Fruit fly (Drosophila melanogaster) whole organism: ENCODE data around the gene CG9902.

Source experiments
- CG8478 ChIP-seq: fragments of >200 bp; optimal IDR thresholded peaks from 2 replicates; lab custom pipeline; 2018; ENCODE audit warnings: inconsistent platforms
- Dll ChIP-seq: fragments of >200 bp; optimal IDR thresholded peaks from 2 replicates; lab custom pipeline; 2017
- EcR ChIP-seq, 2 experiments: fragments of >200 bp; optimal IDR thresholded peaks; 2 replicates each; lab custom pipeline; 2017; ENCODE audit warnings: missing biosample characterization in 2 of 2, missing genetic modification characterization in 2 of 2, missing genetic modification reagents in 2 of 2
- pan ChIP-seq: fragments of >200 bp; optimal IDR thresholded peaks from 2 replicates; lab custom pipeline; 2017
- psq ChIP-seq: fragments of >200 bp; optimal IDR thresholded peaks from 2 replicates; lab custom pipeline; 2017
- usp ChIP-seq: fragments of >200 bp; optimal IDR thresholded peaks from 2 replicates; lab custom pipeline; 2017; ENCODE audit warnings: missing biosample characterization, missing genetic modification characterization, mixed read lengths

CG9902 gene

dm6 chrX:16579978-16580377 is 32.7 kb upstream of the CG9902 start:
- TF ChIP-seq psq (no peak), EcR (GFP tag; optimal IDR thresholded peaks at IDR 0.05; lab: Kevin White, UChicago) (no peak), Dll (lab: Kevin White, UChicago) (no peak), usp (GFP tag; lab: Kevin White, UChicago) (no peak), pan (lab: Kevin White, UChicago) (no peak), CG8478 (no peak)

dm6 chrX:16575097-16575496 is 27.8 kb upstream of the CG9902 start:
- TF ChIP-seq pan (lab: Kevin White, UChicago): no peak
- no peak for TF ChIP-seq Dll (lab: Kevin White, UChicago)
- TF ChIP-seq CG8478: no peak
- no peak for TF ChIP-seq EcR (GFP tag; optimal IDR thresholded peaks at IDR 0.05; lab: Kevin White, UChicago)
- no peak for TF ChIP-seq usp (GFP tag; lab: Kevin White, UChicago)
- no peak for TF ChIP-seq psq

DNA sequence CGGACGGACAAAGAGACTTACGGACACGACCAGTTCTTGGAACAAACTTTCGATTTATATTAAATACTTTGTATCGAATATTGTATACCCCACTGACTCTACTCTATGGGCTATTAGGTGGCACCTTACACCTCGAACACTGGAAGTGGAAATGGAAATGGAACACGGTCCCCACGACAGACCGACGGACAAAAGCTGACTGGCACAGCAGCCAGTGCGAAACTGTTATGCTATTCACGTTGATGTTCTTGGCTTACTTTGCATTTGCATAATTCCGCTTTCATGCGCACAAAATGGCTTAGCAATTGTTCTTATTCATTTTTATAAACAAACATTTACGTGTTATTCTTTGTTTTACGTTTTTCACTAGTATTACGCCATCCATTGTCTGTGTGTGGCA is 26.8 kb upstream of the CG9902 start:
- TF ChIP-seq Dll (lab: Kevin White, UChicago): no peak
- TF ChIP-seq EcR (GFP tag; optimal IDR thresholded peaks at IDR 0.05; lab: Kevin White, UChicago): no peak
- no peak for TF ChIP-seq usp (GFP tag; lab: Kevin White, UChicago)
- TF ChIP-seq psq: no peak
- TF ChIP-seq pan (lab: Kevin White, UChicago): no peak
- TF ChIP-seq CG8478: no peak

- TF ChIP-seq usp (GFP tag; lab: Kevin White, UChicago): no peak
Observed at dm6 chrX:16573659-16574058, 26.3 kb upstream of the CG9902 start.

DNA sequence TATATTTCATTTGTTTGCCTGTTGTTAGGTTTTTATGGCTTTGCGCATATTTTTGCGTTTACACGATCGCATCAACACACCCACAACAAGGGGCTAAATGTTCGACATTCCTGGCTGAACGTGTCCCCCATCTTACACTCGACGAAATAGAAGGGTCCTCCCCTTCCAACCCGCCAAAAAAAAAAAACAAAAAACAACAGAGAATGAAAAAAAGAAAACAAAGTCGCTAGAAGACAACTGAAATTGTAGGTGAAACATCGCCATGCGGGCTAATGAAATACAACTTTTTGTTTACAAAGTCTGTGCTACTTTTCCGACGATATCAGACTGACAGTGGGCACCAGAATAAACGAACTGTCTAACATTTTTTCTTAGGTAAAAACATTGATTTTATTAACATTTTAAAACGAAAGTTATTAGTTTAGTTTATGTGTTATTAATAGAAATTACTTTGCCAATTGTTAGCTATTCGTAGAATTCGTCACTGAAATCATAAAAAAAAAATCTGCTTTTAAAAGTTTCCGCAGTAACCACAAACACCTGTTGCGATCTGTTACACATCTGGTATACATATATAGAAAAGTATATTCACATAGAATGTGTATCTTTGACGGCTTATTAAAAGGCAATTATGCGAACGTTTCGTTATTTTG is 23.4 kb upstream of the CG9902 start:
- TF ChIP-seq Dll (lab: Kevin White, UChicago) (no peak), CG8478 (no peak), psq (no peak), pan (lab: Kevin White, UChicago) (no peak), usp (GFP tag; lab: Kevin White, UChicago) (no peak), EcR (GFP tag; optimal IDR thresholded peaks at IDR 0.05; lab: Kevin White, UChicago) (no peak)

DNA sequence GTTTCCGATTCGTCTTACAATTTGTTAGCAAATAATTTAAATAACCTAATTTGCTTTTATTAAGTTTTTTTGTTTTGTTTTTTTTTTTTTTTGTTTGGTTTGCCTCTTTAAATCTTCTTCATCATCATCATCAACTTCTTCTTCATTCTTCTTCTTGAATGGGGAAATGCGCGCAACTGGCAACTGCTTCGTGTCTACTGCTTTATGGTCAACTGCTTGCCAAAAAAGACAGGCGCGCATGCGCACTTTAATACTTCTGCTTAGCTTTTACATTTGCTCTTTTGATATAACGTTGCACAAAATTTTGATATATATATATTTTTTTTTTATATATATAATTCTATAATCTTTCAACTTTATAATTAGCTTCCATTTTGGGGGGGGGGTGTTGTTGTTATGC is 18.1 kb upstream of the CG9902 start:
- TF ChIP-seq EcR (GFP tag; optimal IDR thresholded peaks at IDR 0.05; lab: Kevin White, UChicago) (no peak), Dll (lab: Kevin White, UChicago) (no peak), CG8478 (no peak), usp (GFP tag; lab: Kevin White, UChicago) (no peak), psq (no peak), pan (lab: Kevin White, UChicago) (no peak)

DNA sequence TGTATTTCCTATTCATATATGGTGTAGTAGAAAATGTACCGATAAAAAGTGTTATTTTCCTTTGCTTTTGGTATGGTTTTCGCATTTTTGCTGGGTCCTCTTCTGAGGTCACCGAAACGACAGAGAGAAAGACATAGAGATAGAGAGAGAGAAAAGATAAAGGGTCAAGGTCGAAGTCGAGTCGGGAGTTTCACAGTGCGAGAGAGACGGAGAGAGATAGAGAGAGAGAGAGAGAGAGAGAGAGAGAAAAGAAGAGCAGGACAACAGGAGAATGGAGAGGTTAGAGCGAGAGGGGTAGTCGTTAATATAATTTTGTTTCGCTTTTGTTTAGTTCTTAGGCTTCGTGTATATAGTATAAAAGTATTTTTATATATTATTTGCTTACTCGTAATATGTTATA is 14.9 kb upstream of the CG9902 start:
- TF ChIP-seq EcR (GFP tag; optimal IDR thresholded peaks at IDR 0.05; lab: Kevin White, UChicago) (no peak), CG8478 (no peak), usp (GFP tag; lab: Kevin White, UChicago) (no peak), Dll (lab: Kevin White, UChicago) (no peak), psq (no peak), pan (lab: Kevin White, UChicago) (no peak)

DNA sequence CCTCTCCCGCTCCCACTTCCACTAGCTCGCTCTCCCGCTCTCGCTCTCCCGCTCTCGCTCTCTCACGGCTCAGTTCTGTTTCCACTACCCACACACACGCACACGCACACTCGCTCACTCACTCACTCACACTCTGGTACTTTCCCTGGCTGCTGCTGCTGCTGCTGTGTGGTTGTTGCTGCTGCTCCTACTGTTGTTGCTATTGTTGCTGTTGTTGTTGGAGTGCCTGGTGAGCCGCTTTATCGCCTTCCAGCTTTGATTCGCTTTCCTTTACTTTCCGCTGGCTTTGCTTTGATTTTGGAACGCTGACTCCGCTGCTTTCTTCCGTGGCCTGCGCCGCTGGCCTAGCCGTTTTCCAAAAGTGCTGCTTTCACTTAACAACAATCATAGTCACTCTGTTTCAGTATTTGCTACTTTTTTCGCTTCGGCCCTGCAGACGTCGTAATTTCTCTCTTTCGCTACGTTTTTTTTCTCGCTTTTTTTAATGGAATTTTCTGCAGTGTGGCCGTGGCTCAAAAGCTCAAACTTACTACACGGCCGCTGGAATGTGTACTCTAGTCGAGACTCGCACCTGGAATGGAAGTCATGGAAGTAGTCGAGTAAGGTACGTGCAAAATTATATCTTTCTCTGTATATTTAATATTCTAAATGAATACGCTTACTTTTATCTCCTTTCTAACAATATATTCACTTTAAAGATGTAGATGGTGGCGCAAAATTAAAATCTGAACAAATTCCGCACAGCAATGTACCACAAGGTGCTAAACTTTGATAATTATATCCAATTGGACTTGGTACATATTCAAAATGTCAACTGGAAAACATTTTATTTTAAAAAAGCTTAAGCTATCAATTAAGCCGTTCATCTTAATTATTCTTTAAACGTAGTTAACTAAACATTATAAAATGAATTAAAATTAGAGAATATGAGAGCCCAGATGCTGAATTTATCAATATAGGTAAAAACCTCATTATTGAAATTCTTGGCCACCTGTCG is 12.5 kb upstream of the CG9902 start, which contains the start of gene Pp2B-14D:
TSS of gene Pp2B-14D (minus strand) at position 503 of the 997 bp plus-strand sequence.
- TF ChIP-seq pan (lab: Kevin White, UChicago): no peak
- TF ChIP-seq Dll (lab: Kevin White, UChicago): peak; percentile 98

DNA sequence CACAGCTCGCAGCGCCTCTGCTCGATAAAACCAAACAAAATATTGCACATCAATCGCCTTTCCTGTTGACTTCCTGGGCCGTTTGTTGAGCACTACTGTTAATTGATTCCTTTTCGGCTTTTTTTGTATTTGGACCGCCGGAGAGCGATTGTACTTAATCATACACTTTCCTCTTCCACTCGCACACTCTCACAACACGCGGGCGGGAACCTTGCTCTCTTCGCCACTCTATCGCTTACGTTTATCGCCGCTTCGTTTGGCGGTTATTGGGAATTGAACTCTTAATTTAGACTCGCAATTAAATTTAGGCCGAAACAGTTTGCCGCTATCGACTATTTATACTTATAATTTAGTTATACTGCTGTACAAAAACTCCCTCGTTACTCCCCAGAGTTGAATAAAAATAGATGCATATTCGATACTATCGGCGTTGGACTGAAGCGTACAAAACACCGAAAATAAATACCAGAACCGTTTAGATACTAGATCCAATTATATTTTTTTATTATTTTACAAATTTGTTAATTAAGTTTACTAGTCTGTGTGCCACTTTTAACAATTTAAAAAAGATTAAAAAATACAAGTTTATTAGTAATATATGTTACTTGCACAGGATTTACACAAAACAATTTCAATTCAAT is 6.3 kb upstream of the CG9902 start, which contains the start of gene Arp2:
TSS of gene Arp2 (minus strand) at position 427 of the 641 bp plus-strand sequence.
- no peak for TF ChIP-seq Dll (lab: Kevin White, UChicago)
- TF ChIP-seq pan (lab: Kevin White, UChicago): no peak
- TF ChIP-seq EcR (GFP tag; optimal IDR thresholded peaks at IDR 0.05; lab: Kevin White, UChicago): no peak
- TF ChIP-seq CG8478: no peak
- TF ChIP-seq psq: no peak
- TF ChIP-seq usp (GFP tag; lab: Kevin White, UChicago): no peak

DNA sequence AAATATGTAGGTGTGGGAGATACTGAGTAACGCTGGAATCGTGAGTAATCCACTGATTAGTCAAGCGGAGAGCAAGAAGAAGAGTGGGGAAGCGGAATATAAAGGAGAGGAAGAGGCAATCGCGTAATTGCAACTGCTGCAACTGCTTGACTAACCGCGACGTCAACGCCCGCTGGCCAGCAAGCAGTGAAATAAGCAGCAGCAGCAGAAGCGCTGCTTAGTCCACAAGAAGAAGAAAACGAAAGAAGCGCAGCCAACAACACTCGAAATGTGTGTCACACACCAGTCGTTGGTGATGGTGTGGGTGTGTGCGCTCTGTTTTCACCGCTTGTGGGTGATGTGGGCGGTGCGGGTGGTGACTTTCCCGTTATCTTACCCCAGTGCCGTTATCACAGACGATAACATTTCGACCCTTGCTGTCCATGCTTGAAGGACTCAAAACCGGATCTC is 5.7 kb upstream of the CG9902 start:
- no peak for TF ChIP-seq Dll (lab: Kevin White, UChicago)
- no peak for TF ChIP-seq usp (GFP tag; lab: Kevin White, UChicago)
- no peak for TF ChIP-seq CG8478
- TF ChIP-seq pan (lab: Kevin White, UChicago): no peak
- no peak for TF ChIP-seq psq
- TF ChIP-seq EcR (GFP tag; optimal IDR thresholded peaks at IDR 0.05; lab: Kevin White, UChicago): peak; percentile 95 to 99

dm6 chrX:16552567-16552966 is 5.2 kb upstream of the CG9902 start:
- no peak for TF ChIP-seq CG8478
- no peak for TF ChIP-seq psq
- TF ChIP-seq EcR (GFP tag; optimal IDR thresholded peaks at IDR 0.05; lab: Kevin White, UChicago): no peak
- no peak for TF ChIP-seq usp (GFP tag; lab: Kevin White, UChicago)
- TF ChIP-seq pan (lab: Kevin White, UChicago): no peak
- no peak for TF ChIP-seq Dll (lab: Kevin White, UChicago)
